Worm (Caenorhabditis elegans) whole organism, L3 larva: ENCODE measurements around the gene C23H4.6.

ENCODE experiments used
- ama-1 ChIP-seq: fragments of 150-350 bp; optimal IDR thresholded peaks from 2 replicates; lab custom pipeline; 2018
- ceh-16 ChIP-seq: sonication (generic microtip); optimal IDR thresholded peaks from 2 replicates; lab custom pipeline; 2017; ENCODE audit warnings: missing biosample characterization, missing genetic modification characterization
- ceh-82 ChIP-seq: fragments of 150-350 bp; optimal IDR thresholded peaks from 2 replicates; lab custom pipeline; 2014; ENCODE audit warnings: missing biosample characterization, missing genetic modification characterization
- ceh-9 ChIP-seq: sonication (generic microtip); optimal IDR thresholded peaks from 2 replicates; lab custom pipeline; 2018; ENCODE audit warnings: missing biosample characterization, missing genetic modification characterization
- daf-12 ChIP-seq: fragments of 150-350 bp; optimal IDR thresholded peaks from 2 replicates; lab custom pipeline; 2014; ENCODE audit warnings: missing biosample characterization, missing genetic modification reagents, missing genetic modification characterization
- egl-27 ChIP-seq: sonication (generic microtip); optimal IDR thresholded peaks from 4 replicates; lab custom pipeline; 2017; ENCODE audit warnings: missing biosample characterization, missing genetic modification reagents, missing genetic modification characterization
- egl-5 ChIP-seq: fragments of 150-350 bp; optimal IDR thresholded peaks from 2 replicates; lab custom pipeline; 2017; ENCODE audit warnings: missing biosample characterization, missing genetic modification reagents, missing genetic modification characterization, inconsistent platforms
- elt-1 ChIP-seq: fragments of 150-350 bp; optimal IDR thresholded peaks from 2 replicates; lab custom pipeline; 2014; ENCODE audit warnings: missing biosample characterization, missing genetic modification characterization
- elt-2 ChIP-seq: sonication (generic microtip); optimal IDR thresholded peaks from 2 replicates; lab custom pipeline; 2016; ENCODE audit warnings: missing genetic modification reagents, mild to moderate bottlenecking, missing genetic modification characterization, missing compliant biosample characterization
- elt-3 ChIP-seq, 3 experiments: fragments of 150-350 bp in 1 of 3; sonication (generic microtip) in 2 of 3; optimal IDR thresholded peaks; 2 replicates in 2 of 3; 4 replicates in 1 of 3; lab custom pipeline; 2014 to 2017; ENCODE audit warnings: missing biosample characterization in 3 of 3, missing genetic modification characterization in 3 of 3
- eor-1 ChIP-seq, 2 experiments: fragments of 150-350 bp; optimal IDR thresholded peaks; 2 replicates each; lab custom pipeline; 2014 to 2018; ENCODE audit warnings: missing biosample characterization in 2 of 2, missing genetic modification characterization in 2 of 2
- fkh-2 ChIP-seq: fragments of 150-350 bp; optimal IDR thresholded peaks from 2 replicates; lab custom pipeline; 2014; ENCODE audit warnings: missing biosample characterization, missing genetic modification reagents, missing genetic modification characterization
- fos-1 ChIP-seq: fragments of 150-350 bp; optimal IDR thresholded peaks from 2 replicates; lab custom pipeline; 2014; ENCODE audit warnings: missing biosample characterization, missing genetic modification characterization
- lin-39 ChIP-seq: fragments of 150-350 bp; optimal IDR thresholded peaks from 2 replicates; lab custom pipeline; 2018; ENCODE audit warnings: missing biosample characterization, missing genetic modification reagents, missing genetic modification characterization
- lsy-12 ChIP-seq: sonication (generic microtip); optimal IDR thresholded peaks from 2 replicates; lab custom pipeline; 2016; ENCODE audit warnings: mild to moderate bottlenecking, missing genetic modification characterization, missing compliant biosample characterization
- mdl-1 ChIP-seq: fragments of 150-350 bp; optimal IDR thresholded peaks from 2 replicates; lab custom pipeline; 2014; ENCODE audit warnings: missing biosample characterization, missing genetic modification characterization
- nfya-1 ChIP-seq: sonication (generic microtip); optimal IDR thresholded peaks from 2 replicates; lab custom pipeline; 2017; ENCODE audit warnings: missing genetic modification characterization, mild to moderate bottlenecking, missing compliant biosample characterization, antibody characterized with exemption, moderate library complexity; ENCODE audit not compliant: insufficient read depth
- nhr-11 ChIP-seq: fragments of 150-350 bp; optimal IDR thresholded peaks from 2 replicates; lab custom pipeline; 2014; ENCODE audit warnings: missing biosample characterization, missing genetic modification characterization
- nhr-12 ChIP-seq: fragments of 150-350 bp; optimal IDR thresholded peaks from 2 replicates; lab custom pipeline; 2014; ENCODE audit warnings: missing biosample characterization, missing genetic modification characterization
- nhr-237 ChIP-seq: fragments of 150-350 bp; optimal IDR thresholded peaks from 2 replicates; lab custom pipeline; 2014; ENCODE audit warnings: missing biosample characterization, missing genetic modification characterization
- nhr-25 ChIP-seq: sonication (generic microtip); optimal IDR thresholded peaks from 2 replicates; lab custom pipeline; 2017; ENCODE audit warnings: missing biosample characterization, missing genetic modification characterization
- nhr-43 ChIP-seq: sonication (generic microtip); optimal IDR thresholded peaks from 2 replicates; lab custom pipeline; 2016; ENCODE audit warnings: mild to moderate bottlenecking, missing genetic modification characterization, missing compliant biosample characterization; ENCODE audit not compliant: poor library complexity, severe bottlenecking
- nhr-67 ChIP-seq: fragments of 150-350 bp; optimal IDR thresholded peaks from 2 replicates; lab custom pipeline; 2014; ENCODE audit warnings: missing biosample characterization, missing genetic modification characterization
- nhr-76 ChIP-seq: fragments of 150-350 bp; sonication (generic microtip); optimal IDR thresholded peaks from 5 replicates; lab custom pipeline; 2014; ENCODE audit warnings: missing biosample characterization, missing genetic modification characterization
- pha-4 ChIP-seq: fragments of 150-350 bp; optimal IDR thresholded peaks from 2 replicates; lab custom pipeline; 2014; ENCODE audit warnings: missing biosample characterization, missing genetic modification reagents, missing genetic modification characterization
- pqm-1 ChIP-seq: fragments of 150-350 bp; optimal IDR thresholded peaks from 2 replicates; lab custom pipeline; 2017; ENCODE audit warnings: missing biosample characterization, missing genetic modification characterization, inconsistent platforms
- sea-2 ChIP-seq: fragments of 150-350 bp; sonication (generic microtip); optimal IDR thresholded peaks from 4 replicates; lab custom pipeline; 2014; ENCODE audit warnings: missing biosample characterization, missing genetic modification reagents, missing genetic modification characterization
- skn-1 ChIP-seq: fragments of 150-350 bp; optimal IDR thresholded peaks from 2 replicates; lab custom pipeline; 2014; ENCODE audit warnings: missing biosample characterization, missing genetic modification characterization
- snpc-4 ChIP-seq: fragments of 150-350 bp; optimal IDR thresholded peaks from 2 replicates; lab custom pipeline; 2014; ENCODE audit warnings: missing biosample characterization, missing genetic modification characterization
- tbx-2 ChIP-seq: sonication (generic microtip); optimal IDR thresholded peaks from 2 replicates; lab custom pipeline; 2016; ENCODE audit warnings: mild to moderate bottlenecking, missing genetic modification characterization, missing compliant biosample characterization
- unc-39 ChIP-seq: sonication (generic microtip); optimal IDR thresholded peaks from 4 replicates; lab custom pipeline; 2017; ENCODE audit warnings: missing biosample characterization, missing genetic modification characterization
- unc-62 ChIP-seq: fragments of 150-350 bp; sonication (generic microtip); optimal IDR thresholded peaks from 4 replicates; lab custom pipeline; 2014; ENCODE audit warnings: missing biosample characterization, missing genetic modification reagents, missing genetic modification characterization
- zag-1 ChIP-seq: fragments of 150-350 bp; optimal IDR thresholded peaks from 2 replicates; lab custom pipeline; 2014; ENCODE audit warnings: missing biosample characterization, missing genetic modification characterization
- ztf-11 ChIP-seq: fragments of 150-350 bp; optimal IDR thresholded peaks from 2 replicates; lab custom pipeline; 2014; ENCODE audit warnings: missing biosample characterization, missing genetic modification characterization
- ztf-4 ChIP-seq: fragments of 150-350 bp; optimal IDR thresholded peaks from 2 replicates; lab custom pipeline; 2014; ENCODE audit warnings: missing biosample characterization, missing genetic modification characterization

Gene C23H4.6

ce11 chrX:12248140-12248539, 12.7 kb downstream of the C23H4.6 start:
- TF ChIP-seq mdl-1 (tag; lab: Kevin White, UChicago) (no peak), tbx-2 (no peak), nfya-1 (tag; lab: Kevin White, UChicago) (no peak), fos-1 (tag; lab: Kevin White, UChicago) (no peak), fkh-2 (tag; lab: Kevin White, UChicago) (no peak), ceh-82 (no peak), elt-1 (tag; lab: Kevin White, UChicago) (no peak), ztf-11 (tag; lab: Kevin White, UChicago) (no peak), elt-3 (tag; optimal IDR thresholded peaks at IDR 0.05; lab: Kevin White, UChicago) (no peak), egl-27 (tag; lab: Kevin White, UChicago) (no peak)

- TF ChIP-seq nhr-11 (tag; lab: Kevin White, UChicago): no peak
- no peak for TF ChIP-seq lin-39
- TF ChIP-seq nfya-1 (tag; lab: Kevin White, UChicago): no peak
- no peak for TF ChIP-seq zag-1 (tag; lab: Kevin White, UChicago)
- no peak for TF ChIP-seq nhr-76 (tag; lab: Kevin White, UChicago)
- no peak for TF ChIP-seq unc-62 (GFP tag; lab: Kevin White, UChicago)
- TF ChIP-seq nhr-43 (tag; lab: Kevin White, UChicago): no peak
Observed at ce11 chrX:12252189-12252588, 16.8 kb downstream of the C23H4.6 start.

- TF ChIP-seq lin-39 (peak; percentile 57), ceh-9 (no peak)
Observed at ce11 chrX:12256594-12257048, 21.2 kb downstream of the C23H4.6 start, which contains the start of gene E01G6.2. Gene E01G6.2 (plus strand): TSS chrX:12256644.

- TF ChIP-seq fkh-2 (tag; lab: Kevin White, UChicago) (no peak), ama-1 (lab: Kevin White, UChicago) (no peak), pha-4 (tag; lab: Kevin White, UChicago) (no peak), daf-12 (tag; lab: Kevin White, UChicago) (no peak), skn-1 (tag; lab: Kevin White, UChicago) (no peak), ztf-4 (no peak), mdl-1 (tag; lab: Kevin White, UChicago) (no peak), unc-39 (no peak), nhr-237 (tag; lab: Kevin White, UChicago) (no peak), tbx-2 (no peak)
Observed at ce11 chrX:12260381-12260931, 25.1 kb downstream of the C23H4.6 start, which contains the start of gene E01G6.1. Gene E01G6.1 (plus strand): TSS chrX:12260881.

- TF ChIP-seq nhr-43 (tag; lab: Kevin White, UChicago) (no peak), lin-39 (no peak), sea-2 (GFP tag; lab: Kevin White, UChicago) (no peak), egl-5 (tag; lab: Kevin White, UChicago) (no peak), nhr-25 (tag; lab: Kevin White, UChicago) (no peak), ceh-16 (tag; lab: Kevin White, UChicago) (no peak), skn-1 (tag; lab: Kevin White, UChicago) (no peak), nhr-11 (tag; lab: Kevin White, UChicago) (no peak), ztf-4 (no peak), unc-39 (no peak), elt-2 (tag; lab: Kevin White, UChicago) (no peak), lsy-12 (tag; lab: Kevin White, UChicago) (no peak), nhr-76 (tag; lab: Kevin White, UChicago) (no peak), egl-27 (tag; lab: Kevin White, UChicago) (no peak), tbx-2 (no peak)
- TF ChIP-seq, all 47 proteins: peak for 0
Observed at ce11 chrX:12270841-12271240, 35.4 kb downstream of the C23H4.6 start, which contains the start of gene otpl-8. Gene otpl-8 (minus strand): TSS chrX:12270941.

ce11 chrX:12273870-12274269, 38.5 kb downstream of the C23H4.6 start, which contains the start of gene H19J13.2:
Gene H19J13.2 (minus strand): TSS chrX:12273970.
- TF ChIP-seq egl-5 (tag; lab: Kevin White, UChicago): no peak
- no peak for TF ChIP-seq snpc-4 (tag; lab: Kevin White, UChicago)
- TF ChIP-seq fkh-2 (tag; lab: Kevin White, UChicago): no peak
- TF ChIP-seq nhr-67: no peak
- TF ChIP-seq ztf-11 (tag; lab: Kevin White, UChicago): no peak
- TF ChIP-seq tbx-2: no peak
- no peak for TF ChIP-seq zag-1 (tag; lab: Kevin White, UChicago)
- no peak for TF ChIP-seq daf-12 (tag; lab: Kevin White, UChicago)
- TF ChIP-seq eor-1 (tag; optimal IDR thresholded peaks at IDR 0.05; lab: Kevin White, UChicago): no peak
- TF ChIP-seq lin-39: no peak
- no peak for TF ChIP-seq ceh-16 (tag; lab: Kevin White, UChicago)
- TF ChIP-seq lsy-12 (tag; lab: Kevin White, UChicago): no peak
- TF ChIP-seq pqm-1 (tag; lab: Kevin White, UChicago): no peak
- TF ChIP-seq sea-2 (GFP tag; lab: Kevin White, UChicago): no peak
- no peak for TF ChIP-seq nhr-12 (tag; lab: Kevin White, UChicago)
